Fruit fly (Drosophila melanogaster) whole organism: ENCODE results near the gene CG9782.

Experiments used
- CG8478 ChIP-seq: fragments of >200 bp; optimal IDR thresholded peaks from 2 replicates; lab custom pipeline; 2018; ENCODE audit warnings: inconsistent platforms
- Dll ChIP-seq: fragments of >200 bp; optimal IDR thresholded peaks from 2 replicates; lab custom pipeline; 2017
- EcR ChIP-seq, 2 experiments: fragments of >200 bp; optimal IDR thresholded peaks; 2 replicates each; lab custom pipeline; 2017; ENCODE audit warnings: missing biosample characterization in 2 of 2, missing genetic modification characterization in 2 of 2, missing genetic modification reagents in 2 of 2
- pan ChIP-seq: fragments of >200 bp; optimal IDR thresholded peaks from 2 replicates; lab custom pipeline; 2017
- psq ChIP-seq: fragments of >200 bp; optimal IDR thresholded peaks from 2 replicates; lab custom pipeline; 2017
- usp ChIP-seq: fragments of >200 bp; optimal IDR thresholded peaks from 2 replicates; lab custom pipeline; 2017; ENCODE audit warnings: missing biosample characterization, missing genetic modification characterization, mixed read lengths

The CG9782 gene

dm6 chrX:16621462-16621861, at the start of gene CG9782:
TSS of gene CG9782 (minus strand) at chrX:16621589.
- TF ChIP-seq CG8478 (lab: Kevin White, UChicago) (no peak), EcR (GFP tag; optimal IDR thresholded peaks at IDR 0.05; lab: Kevin White, UChicago) (no peak), psq (no peak), pan (lab: Kevin White, UChicago) (no peak), usp (GFP tag; lab: Kevin White, UChicago) (no peak), Dll (lab: Kevin White, UChicago) (no peak)

dm6 chrX:16670691-16671481, 49.5 kb upstream of the CG9782 start:
- no peak for TF ChIP-seq psq
- TF ChIP-seq EcR (GFP tag; optimal IDR thresholded peaks at IDR 0.05; lab: Kevin White, UChicago), result no peak
- TF ChIP-seq pan (lab: Kevin White, UChicago), result no peak
- TF ChIP-seq usp (GFP tag; lab: Kevin White, UChicago), result no peak
- TF ChIP-seq CG8478 (lab: Kevin White, UChicago), result no peak

- no peak for TF ChIP-seq CG8478 (lab: Kevin White, UChicago)
- TF ChIP-seq EcR (GFP tag; optimal IDR thresholded peaks at IDR 0.05; lab: Kevin White, UChicago), result no peak
- TF ChIP-seq psq, result no peak
- no peak for TF ChIP-seq pan (lab: Kevin White, UChicago)
- no peak for TF ChIP-seq Dll (lab: Kevin White, UChicago)
- TF ChIP-seq usp (GFP tag; lab: Kevin White, UChicago), result no peak
These were observed 48.9 kb upstream of the CG9782 start for dm6 chrX:16670262-16670661.

- TF ChIP-seq CG8478 (lab: Kevin White, UChicago), result no peak
- TF ChIP-seq pan (lab: Kevin White, UChicago), result no peak
- no peak for TF ChIP-seq psq
- TF ChIP-seq usp (GFP tag; lab: Kevin White, UChicago), result no peak
These were observed 48.5 kb upstream of the CG9782 start for dm6 chrX:16669849-16670248.

dm6 chrX:16664405-16665064, 43.1 kb upstream of the CG9782 start, which contains the start of gene CG15865:
TSS of gene CG15865 (minus strand) at chrX:16664455.
- no peak for TF ChIP-seq CG8478 (lab: Kevin White, UChicago)
- no peak for TF ChIP-seq Dll (lab: Kevin White, UChicago)
- TF ChIP-seq usp (GFP tag; lab: Kevin White, UChicago), result no peak
- no peak for TF ChIP-seq EcR (GFP tag; optimal IDR thresholded peaks at IDR 0.05; lab: Kevin White, UChicago)

- TF ChIP-seq pan (lab: Kevin White, UChicago) (no peak), Dll (lab: Kevin White, UChicago) (no peak), CG8478 (lab: Kevin White, UChicago) (no peak), usp (GFP tag; lab: Kevin White, UChicago) (no peak), EcR (GFP tag; optimal IDR thresholded peaks at IDR 0.05; lab: Kevin White, UChicago) (no peak), psq (no peak)
These were observed 39.2 kb upstream of the CG9782 start for dm6 chrX:16660632-16661031.

dm6 chrX:16655724-16656235, 34.4 kb upstream of the CG9782 start:
- TF ChIP-seq usp (GFP tag; lab: Kevin White, UChicago) (no peak), EcR (GFP tag; optimal IDR thresholded peaks at IDR 0.05; lab: Kevin White, UChicago) (no peak), Dll (lab: Kevin White, UChicago) (no peak), pan (lab: Kevin White, UChicago) (no peak), CG8478 (lab: Kevin White, UChicago) (no peak), psq (no peak)

- TF ChIP-seq EcR (GFP tag; optimal IDR thresholded peaks at IDR 0.05; lab: Kevin White, UChicago) (no peak), usp (GFP tag; lab: Kevin White, UChicago) (no peak), Dll (lab: Kevin White, UChicago) (no peak), psq (no peak), CG8478 (lab: Kevin White, UChicago) (no peak), pan (lab: Kevin White, UChicago) (no peak)
These were observed 33.6 kb upstream of the CG9782 start, which contains the start of the genes Nemp and r for dm6 chrX:16654931-16655409. TSS of gene Nemp (minus strand) at chrX:16655015. TSS of gene r (plus strand) at chrX:16655359.

- TF ChIP-seq usp (GFP tag; lab: Kevin White, UChicago), result no peak
These were observed 30.2 kb upstream of the CG9782 start for dm6 chrX:16651625-16652024.

dm6 chrX:16651098-16651497, 29.7 kb upstream of the CG9782 start, which contains the start of the genes CG32573 and CG42512:
TSS of gene CG32573 (plus strand) at chrX:16651376.
TSS of gene CG42512 (plus strand) at chrX:16651376.
- TF ChIP-seq EcR (GFP tag; optimal IDR thresholded peaks at IDR 0.05; lab: Kevin White, UChicago) (no peak), CG8478 (lab: Kevin White, UChicago) (no peak), pan (lab: Kevin White, UChicago) (no peak), usp (GFP tag; lab: Kevin White, UChicago) (no peak), Dll (lab: Kevin White, UChicago) (no peak), psq (no peak)
